Worm (Caenorhabditis elegans) whole organism, L4 larva: ENCODE measurements around the gene nhr-253.

Source experiments
- D1046.2 ChIP-seq: fragments of 200-800 bp; sonication (Bioruptor generic); IDR thresholded peaks from 2 replicates; pipeline ENCODE4 v1.3.6; 2022; ENCODE audit warnings: missing genetic modification characterization, missing compliant biosample characterization
- Y48G9A.11 ChIP-seq: fragments of 200-800 bp; sonication (Bioruptor generic); IDR thresholded peaks from 2 replicates; pipeline ENCODE4 v1.3.6; 2022; ENCODE audit warnings: missing genetic modification reagents, missing genetic modification characterization, missing compliant biosample characterization
- Y5F2A.4 ChIP-seq: fragments of 200-800 bp; sonication (Bioruptor generic); optimal IDR thresholded peaks from 2 replicates; lab custom pipeline; 2018; ENCODE audit warnings: mild to moderate bottlenecking, missing genetic modification characterization, missing compliant biosample characterization
- ama-1 ChIP-seq: fragments of 150-350 bp; optimal IDR thresholded peaks from 2 replicates; lab custom pipeline; 2014; ENCODE audit warnings: inconsistent platforms, mixed read lengths
- arid-1 ChIP-seq: fragments of 200-800 bp; sonication (Bioruptor generic); conservative IDR thresholded peaks from 2 replicates; pipeline ENCODE4 v1.3.6; 2022; ENCODE audit warnings: missing genetic modification reagents, missing genetic modification characterization, missing compliant biosample characterization
- ceh-28 ChIP-seq: fragments of 150-350 bp; optimal IDR thresholded peaks from 2 replicates; lab custom pipeline; 2014; ENCODE audit warnings: missing biosample characterization, missing genetic modification reagents, missing genetic modification characterization
- cey-2 ChIP-seq: sonication (generic microtip); optimal IDR thresholded peaks from 3 replicates; lab custom pipeline; 2017; ENCODE audit warnings: missing genetic modification characterization, mild to moderate bottlenecking, missing compliant biosample characterization, antibody characterized with exemption, borderline replicate concordance; ENCODE audit not compliant: insufficient read depth
- daf-8 ChIP-seq: fragments of 200-800 bp; sonication (Bioruptor generic); IDR thresholded peaks from 2 replicates; pipeline ENCODE4 v1.3.6; 2022; ENCODE audit warnings: missing genetic modification characterization, missing compliant biosample characterization
- dmd-6 ChIP-seq: fragments of 200-800 bp; sonication (Bioruptor generic); IDR thresholded peaks from 2 replicates; pipeline ENCODE4 v1.3.6; 2022; ENCODE audit warnings: missing genetic modification reagents, missing genetic modification characterization, missing compliant biosample characterization
- duxl-1 ChIP-seq: sonication (generic microtip); optimal IDR thresholded peaks from 2 replicates; lab custom pipeline; 2016; ENCODE audit warnings: mild to moderate bottlenecking, missing genetic modification characterization, moderate library complexity, missing compliant biosample characterization; ENCODE audit not compliant: poor library complexity
- egl-27 ChIP-seq: sonication (generic microtip); optimal IDR thresholded peaks from 3 replicates; lab custom pipeline; 2017; ENCODE audit warnings: missing biosample characterization, missing genetic modification reagents, missing genetic modification characterization
- fkh-10 ChIP-seq: fragments of 150-350 bp; optimal IDR thresholded peaks from 2 replicates; lab custom pipeline; 2014; ENCODE audit warnings: missing biosample characterization, missing genetic modification reagents, missing genetic modification characterization
- hlh-11 ChIP-seq: fragments of 200-800 bp; sonication (Bioruptor generic); optimal IDR thresholded peaks from 2 replicates; lab custom pipeline; 2018; ENCODE audit warnings: mild to moderate bottlenecking, missing genetic modification characterization, missing compliant biosample characterization
- hlh-30 ChIP-seq: sonication (generic microtip); optimal IDR thresholded peaks from 2 replicates; lab custom pipeline; 2017; ENCODE audit warnings: antibody characterized with exemption, mild to moderate bottlenecking, missing genetic modification characterization, missing compliant biosample characterization; ENCODE audit not compliant: insufficient read depth
- lin-15B ChIP-seq: fragments of 150-350 bp; sonication (generic microtip); optimal IDR thresholded peaks from 3 replicates; lab custom pipeline; 2014; ENCODE audit warnings: missing biosample characterization, missing genetic modification characterization
- lin-38 ChIP-seq: fragments of 200-800 bp; sonication (Bioruptor generic); IDR thresholded peaks from 2 replicates; pipeline ENCODE4 v1.3.6; 2022; ENCODE audit warnings: missing genetic modification reagents, missing genetic modification characterization, missing compliant biosample characterization
- lin-39 ChIP-seq: fragments of 150-350 bp; optimal IDR thresholded peaks from 2 replicates; lab custom pipeline; 2014; ENCODE audit warnings: missing biosample characterization, missing genetic modification reagents, missing genetic modification characterization
- lir-3 ChIP-seq: sonication (generic microtip); optimal IDR thresholded peaks from 2 replicates; lab custom pipeline; 2016; ENCODE audit warnings: mild to moderate bottlenecking, missing genetic modification characterization, missing compliant biosample characterization
- madf-9 ChIP-seq: fragments of 200-800 bp; sonication (Bioruptor generic); conservative IDR thresholded peaks from 2 replicates; pipeline ENCODE4 v1.3.6; 2022; ENCODE audit warnings: missing genetic modification reagents, missing genetic modification characterization, missing compliant biosample characterization
- mdl-1 ChIP-seq, 2 experiments: fragments of 150-350 bp in 1 of 2; sonication (generic microtip) in 1 of 2; optimal IDR thresholded peaks; 2 replicates each; lab custom pipeline; 2014 to 2017; ENCODE audit warnings: missing biosample characterization in 2 of 2, missing genetic modification characterization in 2 of 2
- mes-2 ChIP-seq: sonication (generic microtip); optimal IDR thresholded peaks from 2 replicates; lab custom pipeline; 2016; ENCODE audit warnings: missing genotype, mild to moderate bottlenecking, missing genetic modification characterization, missing compliant biosample characterization; ENCODE audit not compliant: poor library complexity, severe bottlenecking
- mxl-2 ChIP-seq: fragments of 200-800 bp; sonication (Bioruptor generic); conservative IDR thresholded peaks from 2 replicates; pipeline ENCODE4 v1.3.6; 2022; ENCODE audit warnings: missing genetic modification reagents, missing genetic modification characterization, missing compliant biosample characterization
- mxl-3 ChIP-seq: fragments of 200-800 bp; sonication (Bioruptor generic); optimal IDR thresholded peaks from 2 replicates; lab custom pipeline; 2018; ENCODE audit warnings: mild to moderate bottlenecking, missing genetic modification characterization, missing compliant biosample characterization
- nhr-10 ChIP-seq: fragments of 150-350 bp; optimal IDR thresholded peaks from 2 replicates; lab custom pipeline; 2014; ENCODE audit warnings: missing biosample characterization, missing genetic modification characterization
- nhr-11 ChIP-seq: fragments of 150-350 bp; optimal IDR thresholded peaks from 2 replicates; lab custom pipeline; 2014; ENCODE audit warnings: missing biosample characterization, missing genetic modification characterization
- nhr-237 ChIP-seq: sonication (generic microtip); optimal IDR thresholded peaks from 2 replicates; lab custom pipeline; 2017; ENCODE audit warnings: missing biosample characterization, missing genetic modification characterization
- nhr-28 ChIP-seq: fragments of 150-350 bp; optimal IDR thresholded peaks from 2 replicates; lab custom pipeline; 2014; ENCODE audit warnings: missing biosample characterization, missing genetic modification characterization
- nhr-48 ChIP-seq: sonication (generic microtip); optimal IDR thresholded peaks from 2 replicates; lab custom pipeline; 2016; ENCODE audit warnings: mild to moderate bottlenecking, missing genetic modification characterization, missing compliant biosample characterization
- nhr-6 ChIP-seq: fragments of 150-350 bp; optimal IDR thresholded peaks from 2 replicates; lab custom pipeline; 2014; ENCODE audit warnings: missing biosample characterization, missing genetic modification characterization
- pha-4 ChIP-seq, 2 experiments: fragments of 150-350 bp in 1 of 2; fragments of 200-800 bp in 1 of 2; sonication (Bioruptor generic) in 1 of 2; IDR thresholded peaks in 1 of 2; optimal IDR thresholded peaks in 1 of 2; 2 replicates each; pipeline versions ENCODE4 v1.3.6 to Lab custom; 2014 to 2022; ENCODE audit warnings: missing genetic modification characterization in 2 of 2, missing genetic modification reagents in 2 of 2, missing biosample characterization in 1 of 2, missing compliant biosample characterization in 1 of 2
- pqm-1 ChIP-seq: sonication (generic microtip); optimal IDR thresholded peaks from 2 replicates; lab custom pipeline; 2017; ENCODE audit warnings: missing biosample characterization, missing genetic modification characterization
- sdz-12 ChIP-seq: fragments of 200-800 bp; sonication (Bioruptor generic); optimal IDR thresholded peaks from 2 replicates; lab custom pipeline; 2018; ENCODE audit warnings: mild to moderate bottlenecking, missing genetic modification characterization, missing compliant biosample characterization
- set-16 ChIP-seq: fragments of 200-800 bp; sonication (Bioruptor generic); IDR thresholded peaks from 2 replicates; pipeline ENCODE4 v1.3.6; 2022; ENCODE audit warnings: missing genetic modification reagents, missing genetic modification characterization, missing compliant biosample characterization
- skn-1 ChIP-seq: fragments of 150-350 bp; optimal IDR thresholded peaks from 2 replicates; lab custom pipeline; 2014; ENCODE audit warnings: missing biosample characterization, missing genetic modification characterization
- snpc-1.2 ChIP-seq: fragments of 200-800 bp; sonication (Bioruptor generic); IDR thresholded peaks from 2 replicates; pipeline ENCODE4 v1.3.6; 2022; ENCODE audit warnings: missing genetic modification reagents, missing genetic modification characterization, missing compliant biosample characterization
- tra-1 ChIP-seq: fragments of 200-800 bp; sonication (Bioruptor generic); IDR thresholded peaks from 2 replicates; pipeline ENCODE4 v1.3.6; 2022; ENCODE audit warnings: missing genetic modification reagents, missing genetic modification characterization, missing compliant biosample characterization
- unc-62 ChIP-seq, 3 experiments: fragments of 150-350 bp in 1 of 3; sonication (generic microtip); optimal IDR thresholded peaks in 2 of 3; peaks in 1 of 3; 1 replicate in 1 of 3; 2 replicates in 2 of 3; lab custom pipeline; 2014 to 2017; ENCODE audit warnings: missing biosample characterization in 3 of 3, missing genetic modification characterization in 3 of 3, missing genetic modification reagents in 3 of 3, missing genotype in 1 of 3
- vab-7 ChIP-seq: fragments of 200-800 bp; sonication (Bioruptor generic); IDR thresholded peaks from 2 replicates; pipeline ENCODE4 v1.3.6; 2022; ENCODE audit warnings: missing genetic modification reagents, missing genetic modification characterization, missing compliant biosample characterization
- zfp-2 ChIP-seq: sonication (generic microtip); optimal IDR thresholded peaks from 2 replicates; lab custom pipeline; 2016; ENCODE audit warnings: mild to moderate bottlenecking, missing genetic modification characterization, missing compliant biosample characterization
- zip-11 ChIP-seq: fragments of 200-800 bp; sonication (Bioruptor generic); IDR thresholded peaks from 2 replicates; pipeline ENCODE4 v1.3.6; 2022; ENCODE audit warnings: missing genetic modification characterization, missing compliant biosample characterization

Gene nhr-253

DNA sequence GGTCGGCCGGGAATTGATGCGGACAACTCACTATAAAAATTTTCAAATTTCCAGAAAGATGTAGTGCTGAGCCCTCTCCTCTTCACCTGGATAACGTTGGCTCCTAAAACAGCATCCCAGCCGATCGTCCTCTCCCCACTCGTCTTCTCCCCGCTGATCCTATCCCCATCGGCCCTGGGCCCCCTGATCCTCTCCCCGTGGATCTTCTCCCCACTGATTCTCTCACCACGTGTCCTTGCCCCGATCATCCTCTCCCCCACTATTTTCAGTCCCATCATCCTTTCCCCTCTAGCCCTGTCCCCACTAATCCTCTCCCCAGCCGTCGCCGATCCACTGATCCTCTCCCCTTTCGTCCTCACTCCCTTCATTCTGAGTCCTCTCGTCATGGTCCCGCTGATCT is 23.2 kb upstream of the nhr-253 start:
- TF ChIP-seq hlh-30 (tag; lab: Kevin White, UChicago) (no peak), lin-15B (tag; lab: Kevin White, UChicago) (no peak), set-16 (GFP tag; lab: Robert Waterston, UW) (peak; percentile 81), vab-7 (GFP tag; lab: Robert Waterston, UW) (no peak), sdz-12 (GFP tag; lab: Kevin White, UChicago) (no peak), egl-27 (tag; lab: Kevin White, UChicago) (no peak), unc-62 (GFP tag; optimal IDR thresholded peaks at IDR 0.05 in 1 of 2; lab: Kevin White, UChicago) (peak in 1 of 2 experiments; percentile 22), unc-62 (tag; optimal IDR thresholded peaks at IDR 0.05; lab: Kevin White, UChicago) (no peak), ama-1 (lab: Kevin White, UChicago) (no peak), mxl-2 (GFP tag; lab: Robert Waterston, UW) (no peak)

DNA sequence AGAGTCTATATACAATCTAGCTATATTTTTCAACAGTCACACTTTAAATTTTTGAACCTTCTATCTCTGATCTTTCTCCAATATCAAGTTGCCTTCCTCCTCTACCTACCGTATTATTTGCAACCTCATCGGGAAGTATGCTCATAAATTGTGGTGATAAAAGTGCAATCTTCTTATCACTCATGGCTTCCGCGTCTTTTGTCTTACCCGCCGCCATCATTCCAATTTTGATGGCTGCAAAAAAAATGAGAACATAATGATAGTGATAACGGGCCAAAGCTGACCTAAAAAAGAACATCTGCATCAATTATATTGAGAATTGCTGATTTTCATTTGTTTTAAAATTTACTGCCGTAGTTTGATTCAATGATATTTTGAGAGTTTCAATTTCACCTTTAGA is 19.6 kb upstream of the nhr-253 start:
- TF ChIP-seq dmd-6 (GFP tag; lab: Robert Waterston, UW) (peak; percentile 19; the same call in 1 of the 2 replicates), fkh-10 (GFP tag; lab: Kevin White, UChicago) (no peak), pqm-1 (tag; lab: Kevin White, UChicago) (peak; percentile 68)

DNA sequence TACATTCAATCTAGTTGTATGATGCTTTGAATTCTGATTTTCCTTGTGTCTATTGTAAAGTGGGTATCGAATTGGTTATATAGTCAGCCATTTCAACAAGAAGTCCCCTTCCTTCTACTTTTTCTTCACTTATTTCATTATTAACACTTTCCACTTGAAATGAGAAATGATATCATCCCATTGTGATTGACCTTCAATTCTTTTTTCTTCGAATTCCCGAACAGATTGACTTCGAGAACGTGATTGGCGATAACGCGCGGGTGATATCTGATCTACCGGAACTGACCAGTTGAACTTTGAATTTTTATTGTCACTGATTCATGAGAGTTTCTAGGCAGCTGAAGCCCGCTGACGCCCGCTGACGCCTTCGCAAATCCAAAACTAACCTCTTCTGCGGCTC is 18.2 kb upstream of the nhr-253 start:
- TF ChIP-seq hlh-11 (tag; lab: Kevin White, UChicago) (peak; percentile 14), lin-39 (tag; lab: Kevin White, UChicago) (no peak), tra-1 (GFP tag; lab: Robert Waterston, UW) (0 out of 2 replicates have a peak, but pooled peaks have one; percentile 28), nhr-11 (no peak), set-16 (GFP tag; lab: Robert Waterston, UW) (no peak), mdl-1 (tag; optimal IDR thresholded peaks at IDR 0.05; lab: Kevin White, UChicago) (peak in 1 of 2 experiments; percentile 22), hlh-30 (tag; lab: Kevin White, UChicago) (peak; percentile 29), nhr-48 (tag; lab: Kevin White, UChicago) (peak; percentile 31), dmd-6 (GFP tag; lab: Robert Waterston, UW) (peak; percentile 31), mxl-3 (GFP tag; lab: Kevin White, UChicago) (peak; percentile 19), nhr-28 (tag; lab: Kevin White, UChicago) (peak; percentile 63)

DNA sequence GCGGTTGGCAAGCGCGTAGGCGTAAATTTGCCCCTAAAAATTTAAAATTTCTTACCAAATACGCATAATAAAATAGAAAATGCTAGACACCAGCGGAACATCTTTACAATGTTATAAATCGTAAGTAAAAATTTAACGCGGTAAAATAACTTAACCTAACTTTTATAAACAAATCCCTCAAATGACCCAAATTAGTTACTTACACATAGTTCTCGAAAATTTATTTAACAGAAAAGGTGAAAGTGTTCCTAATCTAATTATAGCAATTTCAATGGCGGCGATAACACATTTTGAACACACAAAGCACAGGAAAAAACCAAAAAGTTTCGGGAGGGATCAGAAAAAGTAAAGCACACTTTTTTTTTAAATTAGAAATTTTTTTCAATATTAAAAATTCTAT is 16.2 kb upstream of the nhr-253 start, which contains the start of gene mltn-8:
Gene mltn-8 (minus strand): TSS at position 101 of the 400 bp plus-strand sequence.
- TF ChIP-seq Y5F2A.4 (GFP tag; lab: Kevin White, UChicago) (no peak), Y48G9A.11 (GFP tag; lab: Robert Waterston, UW) (no peak), zfp-2 (tag; lab: Kevin White, UChicago) (no peak)

DNA sequence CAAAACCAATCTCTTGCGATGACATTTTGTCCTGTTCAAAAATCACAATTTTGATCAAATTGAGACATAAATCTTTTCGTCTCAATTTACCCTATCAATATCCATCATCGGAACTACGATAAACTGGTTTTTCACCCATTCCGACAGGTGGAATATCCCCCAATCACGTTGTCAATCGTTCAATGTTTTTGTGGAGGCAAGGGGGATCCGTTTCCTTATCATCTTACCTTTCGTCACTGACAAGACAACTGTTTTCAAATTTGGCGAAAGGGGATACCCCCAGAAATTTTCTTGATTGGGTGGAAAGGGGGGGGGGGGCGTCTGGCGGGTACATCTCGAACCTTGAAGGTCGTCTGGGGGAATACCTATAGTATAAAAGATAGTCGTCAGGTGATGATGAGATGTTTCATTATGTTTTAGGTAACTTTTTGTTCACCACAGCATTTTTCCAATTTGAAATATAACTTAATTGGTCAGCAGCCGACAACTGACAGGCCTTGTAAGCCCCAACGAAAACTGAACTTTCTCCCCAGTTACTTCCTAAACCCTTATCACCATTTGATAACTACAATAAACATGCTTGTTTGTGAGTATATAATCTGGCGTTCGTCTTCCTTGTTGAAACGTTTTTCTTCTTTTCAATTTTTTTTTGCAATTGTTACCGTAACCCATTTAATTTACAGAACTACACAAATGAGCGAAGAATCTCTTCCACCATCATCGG is 15.0 kb upstream of the nhr-253 start, which contains the start of gene ZK6.8:
Gene ZK6.8 (plus strand): TSS at position 682 of the 724 bp plus-strand sequence.
- no peak for TF ChIP-seq lir-3
- TF ChIP-seq nhr-11: no peak
- no peak for TF ChIP-seq daf-8 (GFP tag; lab: Robert Waterston, UW)
- TF ChIP-seq D1046.2: no peak
- TF ChIP-seq Y48G9A.11 (GFP tag; lab: Robert Waterston, UW): no peak
- TF ChIP-seq arid-1 (GFP tag; lab: Robert Waterston, UW): no peak
- no peak for TF ChIP-seq nhr-237 (tag; lab: Kevin White, UChicago)
- TF ChIP-seq unc-62 (GFP tag; optimal IDR thresholded peaks at IDR 0.05 in 1 of 2; lab: Kevin White, UChicago): peak in 1 of 2 experiments; percentile 93
- TF ChIP-seq unc-62 (tag; optimal IDR thresholded peaks at IDR 0.05; lab: Kevin White, UChicago): no peak
- no peak for TF ChIP-seq snpc-1.2 (GFP tag; lab: Robert Waterston, UW)
- no peak for TF ChIP-seq zip-11 (GFP tag; lab: Robert Waterston, UW)
- no peak for TF ChIP-seq lin-38 (GFP tag; lab: Robert Waterston, UW)
- TF ChIP-seq nhr-6: no peak
- no peak for TF ChIP-seq mes-2 (tag; lab: Kevin White, UChicago)
- TF ChIP-seq skn-1 (tag; lab: Kevin White, UChicago): no peak
- no peak for TF ChIP-seq madf-9 (GFP tag; lab: Robert Waterston, UW)
- no peak for TF ChIP-seq duxl-1 (tag; lab: Kevin White, UChicago)
- TF ChIP-seq cey-2: peak; percentile 82
- no peak for TF ChIP-seq ceh-28 (tag; lab: Kevin White, UChicago)
- no peak for TF ChIP-seq pha-4 (GFP tag; IDR thresholded peaks at IDR 0.05; lab: Robert Waterston, UW)
- TF ChIP-seq pha-4 (tag; optimal IDR thresholded peaks at IDR 0.05; lab: Kevin White, UChicago): no peak
- peak; percentile 11 for TF ChIP-seq nhr-10 (tag; lab: Kevin White, UChicago)
